Fruit fly (Drosophila melanogaster) whole organism, prepupa: ENCODE measurements around the gene CG9609.

Source experiments
- Blimp-1 ChIP-seq: fragments of 200-800 bp; sonication (Bioruptor generic); optimal IDR thresholded peaks from 3 replicates; lab custom pipeline; 2017; ENCODE audit warnings: missing biosample characterization, missing genetic modification characterization, mild to moderate bottlenecking, moderate library complexity, missing genetic modification reagents
- CG10669 ChIP-seq: fragments of 200-800 bp; sonication (Bioruptor generic); optimal IDR thresholded peaks from 3 replicates; lab custom pipeline; 2018; ENCODE audit warnings: missing biosample characterization, mild to moderate bottlenecking, missing genetic modification characterization, moderate library complexity
- CG11294 ChIP-seq: fragments of 200-800 bp; sonication (Bioruptor generic); IDR thresholded peaks from 2 replicates; pipeline ENCODE4 v1.3.6; 2022; ENCODE audit warnings: missing biosample characterization, missing genetic modification characterization
- CG11902 ChIP-seq: fragments of 200-800 bp; sonication (Bioruptor generic); optimal IDR thresholded peaks from 3 replicates; lab custom pipeline; 2016; ENCODE audit warnings: missing biosample characterization, missing genetic modification characterization
- CG1621 ChIP-seq: fragments of 200-800 bp; sonication (Bioruptor generic); optimal IDR thresholded peaks from 3 replicates; lab custom pipeline; 2018; ENCODE audit warnings: missing biosample characterization, mild to moderate bottlenecking, missing genetic modification characterization
- CG16779 ChIP-seq: fragments of 200-800 bp; sonication (Bioruptor generic); optimal IDR thresholded peaks from 3 replicates; lab custom pipeline; 2017; ENCODE audit warnings: missing biosample characterization, mild to moderate bottlenecking, missing genetic modification characterization
- CG31627 ChIP-seq: fragments of 200-800 bp; sonication (Bioruptor generic); optimal IDR thresholded peaks from 3 replicates; lab custom pipeline; 2016; ENCODE audit warnings: missing biosample characterization, missing genetic modification characterization
- CG32006 ChIP-seq: fragments of 200-800 bp; sonication (Bioruptor generic); optimal IDR thresholded peaks from 3 replicates; lab custom pipeline; 2017; ENCODE audit warnings: missing biosample characterization, mild to moderate bottlenecking, missing genetic modification characterization
- CG3919 ChIP-seq: fragments of 200-800 bp; sonication (Bioruptor generic); optimal IDR thresholded peaks from 3 replicates; lab custom pipeline; 2016; ENCODE audit warnings: missing biosample characterization, missing genetic modification characterization
- CG4318 ChIP-seq: fragments of 200-800 bp; sonication (Bioruptor generic); optimal IDR thresholded peaks from 3 replicates; lab custom pipeline; 2017; ENCODE audit warnings: missing biosample characterization, mild to moderate bottlenecking, missing genetic modification characterization
- CG6163 ChIP-seq: fragments of 200-800 bp; sonication (Bioruptor generic); IDR thresholded peaks from 3 replicates; pipeline ENCODE4 v1.3.6; 2022; ENCODE audit warnings: missing biosample characterization, missing genetic modification characterization
- CG6276 ChIP-seq: fragments of 200-800 bp; sonication (Bioruptor generic); optimal IDR thresholded peaks from 2 replicates; lab custom pipeline; 2017; ENCODE audit warnings: missing biosample characterization, mild to moderate bottlenecking, missing genetic modification characterization
- CG6808 ChIP-seq: fragments of 200-800 bp; sonication (Bioruptor generic); optimal IDR thresholded peaks from 3 replicates; lab custom pipeline; 2017; ENCODE audit warnings: missing biosample characterization, missing genetic modification characterization, mild to moderate bottlenecking, moderate library complexity, missing genetic modification reagents
- CG6854 ChIP-seq: fragments of 200-800 bp; sonication (Bioruptor generic); optimal IDR thresholded peaks from 2 replicates; lab custom pipeline; 2017; ENCODE audit warnings: missing biosample characterization, mild to moderate bottlenecking, missing genetic modification characterization
- CG7368 ChIP-seq: fragments of 200-800 bp; sonication (Bioruptor generic); optimal IDR thresholded peaks from 3 replicates; lab custom pipeline; 2016; ENCODE audit warnings: missing biosample characterization, missing genetic modification characterization
- CG8119 ChIP-seq: fragments of 200-800 bp; sonication (Bioruptor generic); IDR thresholded peaks from 3 replicates; pipeline ENCODE4 v1.3.6; 2022; ENCODE audit warnings: missing biosample characterization, missing genetic modification characterization
- CG8632 ChIP-seq: fragments of 200-800 bp; sonication (Bioruptor generic); optimal IDR thresholded peaks from 3 replicates; lab custom pipeline; 2016; ENCODE audit warnings: missing biosample characterization, missing genetic modification characterization
- CG9139 ChIP-seq: fragments of 200-800 bp; sonication (Bioruptor generic); optimal IDR thresholded peaks from 3 replicates; lab custom pipeline; 2017; ENCODE audit warnings: missing biosample characterization, mild to moderate bottlenecking, missing genetic modification characterization
- Eip75B ChIP-seq: fragments of 200-800 bp; sonication (Bioruptor generic); optimal IDR thresholded peaks from 3 replicates; lab custom pipeline; 2016; ENCODE audit warnings: missing biosample characterization, missing genetic modification characterization
- Eip78C ChIP-seq: fragments of 200-800 bp; sonication (Bioruptor generic); peaks from one replicate; lab custom pipeline; 2016; ENCODE audit warnings: missing biosample characterization, missing genetic modification characterization
- Eip93F ChIP-seq: fragments of 200-800 bp; sonication (Bioruptor generic); optimal IDR thresholded peaks from 2 replicates; lab custom pipeline; 2016; ENCODE audit warnings: missing biosample characterization, mild to moderate bottlenecking, missing genetic modification characterization
- Ets21C ChIP-seq: fragments of 200-800 bp; sonication (Bioruptor generic); optimal IDR thresholded peaks from 3 replicates; lab custom pipeline; 2016; ENCODE audit warnings: missing biosample characterization, missing genetic modification characterization
- Ets96B ChIP-seq: fragments of 200-800 bp; optimal IDR thresholded peaks from 2 replicates; lab custom pipeline; 2019; ENCODE audit warnings: missing biosample characterization, mild to moderate bottlenecking, missing genetic modification characterization, moderate library complexity
- Hr38 ChIP-seq: sonication (Bioruptor generic); optimal IDR thresholded peaks from 2 replicates; lab custom pipeline; 2016; ENCODE audit warnings: missing biosample characterization, missing genetic modification characterization
- Hr39 ChIP-seq: fragments of 200-800 bp; sonication (Bioruptor generic); optimal IDR thresholded peaks from 2 replicates; lab custom pipeline; 2016; ENCODE audit warnings: missing biosample characterization, missing genetic modification characterization
- Hr4 ChIP-seq: fragments of 200-800 bp; sonication (Bioruptor generic); optimal IDR thresholded peaks from 3 replicates; lab custom pipeline; 2016; ENCODE audit warnings: missing biosample characterization, missing genetic modification characterization
- Met ChIP-seq: fragments of 200-800 bp; sonication (Bioruptor generic); optimal IDR thresholded peaks from 3 replicates; lab custom pipeline; 2016; ENCODE audit warnings: missing biosample characterization, missing genetic modification characterization
- OdsH ChIP-seq: fragments of 200-800 bp; sonication (Bioruptor generic); optimal IDR thresholded peaks from 3 replicates; lab custom pipeline; 2016; ENCODE audit warnings: missing biosample characterization, missing genetic modification characterization
- Sox102F ChIP-seq: fragments of 200-800 bp; sonication (Bioruptor generic); optimal IDR thresholded peaks from 2 replicates; lab custom pipeline; 2016; ENCODE audit warnings: missing biosample characterization, mild to moderate bottlenecking, missing genetic modification characterization
- Sox14 ChIP-seq: fragments of 200-800 bp; sonication (Bioruptor generic); optimal IDR thresholded peaks from 3 replicates; lab custom pipeline; 2016; ENCODE audit warnings: missing biosample characterization, missing genetic modification characterization
- Sox15 ChIP-seq: fragments of 200-800 bp; sonication (Bioruptor generic); optimal IDR thresholded peaks from 3 replicates; lab custom pipeline; 2016; ENCODE audit warnings: missing biosample characterization, missing genetic modification characterization
- achi ChIP-seq: fragments of 200-800 bp; sonication (Bioruptor generic); optimal IDR thresholded peaks from 3 replicates; lab custom pipeline; 2016; ENCODE audit warnings: missing biosample characterization, missing genetic modification characterization
- acj6 ChIP-seq: fragments of 200-800 bp; sonication (Bioruptor generic); optimal IDR thresholded peaks from 3 replicates; lab custom pipeline; 2016; ENCODE audit warnings: missing biosample characterization, missing genetic modification characterization
- cyc ChIP-seq: fragments of 200-800 bp; sonication (Bioruptor generic); optimal IDR thresholded peaks from 3 replicates; lab custom pipeline; 2016; ENCODE audit warnings: missing biosample characterization, missing genetic modification characterization
- dac ChIP-seq: fragments of 200-800 bp; sonication (Bioruptor generic); optimal IDR thresholded peaks from 2 replicates; lab custom pipeline; 2017; ENCODE audit warnings: missing biosample characterization, mild to moderate bottlenecking, missing genetic modification characterization
- dsx ChIP-seq: fragments of 200-800 bp; optimal IDR thresholded peaks from 3 replicates; lab custom pipeline; 2019; ENCODE audit warnings: missing biosample characterization, mild to moderate bottlenecking, missing genetic modification characterization, moderate library complexity; ENCODE audit not compliant: poor library complexity, severe bottlenecking
- eg ChIP-seq: fragments of 200-800 bp; sonication (Bioruptor generic); IDR thresholded peaks from 3 replicates; pipeline ENCODE4 v1.3.6; 2022; ENCODE audit warnings: missing biosample characterization, missing genetic modification characterization
- esn ChIP-seq: fragments of 200-800 bp; sonication (Bioruptor generic); optimal IDR thresholded peaks from 2 replicates; lab custom pipeline; 2016; ENCODE audit warnings: missing biosample characterization, mild to moderate bottlenecking, missing genetic modification characterization, moderate library complexity
- fd59A ChIP-seq: fragments of 200-800 bp; sonication (Bioruptor generic); optimal IDR thresholded peaks from 2 replicates; lab custom pipeline; 2017; ENCODE audit warnings: missing biosample characterization, mild to moderate bottlenecking, missing genetic modification characterization, missing genetic modification reagents
- fd85E ChIP-seq: fragments of 200-800 bp; sonication (Bioruptor generic); optimal IDR thresholded peaks from 3 replicates; lab custom pipeline; 2016; ENCODE audit warnings: missing biosample characterization, missing genetic modification characterization
- fkh ChIP-seq: fragments of 200-800 bp; sonication (Bioruptor generic); optimal IDR thresholded peaks from 3 replicates; lab custom pipeline; 2017; ENCODE audit warnings: missing biosample characterization, mild to moderate bottlenecking, missing genetic modification characterization, moderate library complexity
- lz ChIP-seq: fragments of 200-800 bp; sonication (Bioruptor generic); optimal IDR thresholded peaks from 3 replicates; lab custom pipeline; 2016; ENCODE audit warnings: missing biosample characterization, missing genetic modification characterization
- pdm3 ChIP-seq: fragments of 200-800 bp; sonication (Bioruptor generic); optimal IDR thresholded peaks from 3 replicates; lab custom pipeline; 2016; ENCODE audit warnings: missing biosample characterization, missing genetic modification characterization
- salr ChIP-seq, 2 experiments: fragments of 200-800 bp; sonication (Bioruptor generic); optimal IDR thresholded peaks; 3 replicates each; lab custom pipeline; 2016 to 2018; ENCODE audit warnings: missing biosample characterization in 2 of 2, missing genetic modification characterization in 2 of 2, mild to moderate bottlenecking in 1 of 2
- spab ChIP-seq: fragments of 200-800 bp; sonication (Bioruptor generic); optimal IDR thresholded peaks from 2 replicates; lab custom pipeline; 2017; ENCODE audit warnings: missing biosample characterization, mild to moderate bottlenecking, missing genetic modification characterization, missing genetic modification reagents
- svp ChIP-seq: fragments of 200-800 bp; sonication (Bioruptor generic); peaks from one replicate; lab custom pipeline; 2016; ENCODE audit warnings: missing biosample characterization, missing genetic modification characterization
- topi ChIP-seq: fragments of 200-800 bp; sonication (Bioruptor generic); optimal IDR thresholded peaks from 3 replicates; lab custom pipeline; 2016; ENCODE audit warnings: missing biosample characterization, missing genetic modification characterization
- vri ChIP-seq: fragments of 200-800 bp; sonication (Bioruptor generic); optimal IDR thresholded peaks from 3 replicates; lab custom pipeline; 2016; ENCODE audit warnings: missing biosample characterization, mild to moderate bottlenecking, missing genetic modification characterization

CG9609 gene

DNA sequence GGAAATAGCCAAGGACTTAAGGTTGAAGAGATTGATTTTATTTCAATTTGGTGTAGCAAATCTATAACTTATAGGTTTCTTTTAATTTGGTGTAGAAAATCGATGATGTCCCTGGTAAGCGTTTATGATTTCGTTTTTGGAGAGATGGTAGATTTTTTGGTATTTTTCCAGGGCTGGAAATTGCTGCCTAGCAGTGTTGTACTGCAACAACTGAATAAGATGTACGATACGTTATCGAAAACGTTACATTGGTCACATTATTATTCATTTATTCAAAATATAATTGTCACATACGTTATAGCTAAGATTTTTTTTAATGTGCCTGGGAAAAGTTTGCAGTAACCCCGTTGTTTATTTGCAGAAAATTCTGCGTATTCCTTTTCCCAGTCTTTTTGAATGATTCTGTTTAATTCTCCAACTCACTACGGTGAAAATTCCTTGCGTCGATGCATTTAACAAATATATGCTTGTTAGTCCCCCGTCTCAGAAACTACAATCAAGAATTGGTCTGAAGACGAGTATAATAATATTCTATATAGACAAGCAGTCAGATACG lies at the start of gene CG9609, which contains the start of gene Sap30:
Gene CG9609 (minus strand): TSS at position 149 of the 556 bp plus-strand sequence.
Gene Sap30 (plus strand): TSS at position 424 of the 556 bp plus-strand sequence.
- TF ChIP-seq vri (no peak), fkh (GFP tag; lab: Kevin White, UChicago) (no peak), Hr4 (no peak), spab (GFP tag; lab: Kevin White, UChicago) (no peak), CG8119 (no peak), Eip78C (GFP tag; lab: Kevin White, UChicago) (peak; percentile 49), esn (GFP tag; lab: Kevin White, UChicago) (peak; percentile 15)
- TF ChIP-seq, all 60 proteins: peak for 2

- TF ChIP-seq CG8632 (GFP tag; lab: Kevin White, UChicago), result no peak
- no peak for TF ChIP-seq Sox14 (GFP tag; lab: Kevin White, UChicago)
- no peak for TF ChIP-seq CG11294 (GFP tag; lab: Robert Waterston, UW)
- TF ChIP-seq CG6163 (GFP tag; lab: Robert Waterston, UW), result 0 out of 3 replicates have a peak, but pooled peaks have one; percentile 30
- TF ChIP-seq CG7368, result no peak
- TF ChIP-seq topi (GFP tag; lab: Kevin White, UChicago), result no peak
- no peak for TF ChIP-seq fd59A (GFP tag; lab: Kevin White, UChicago)
- TF ChIP-seq CG9139 (GFP tag; lab: Kevin White, UChicago), result no peak
- TF ChIP-seq CG1621 (tag; lab: Kevin White, UChicago), result no peak
- no peak for TF ChIP-seq CG4318 (GFP tag; lab: Kevin White, UChicago)
- no peak for TF ChIP-seq lz (GFP tag; lab: Kevin White, UChicago)
- TF ChIP-seq CG10669 (GFP tag; lab: Kevin White, UChicago), result no peak
- TF ChIP-seq Ets21C (GFP tag; lab: Kevin White, UChicago), result no peak
- TF ChIP-seq acj6 (GFP tag; lab: Kevin White, UChicago), result no peak
- TF ChIP-seq cyc (GFP tag; lab: Kevin White, UChicago), result no peak
- TF ChIP-seq Sox15 (GFP tag; lab: Kevin White, UChicago), result no peak
- no peak for TF ChIP-seq Eip75B (GFP tag; lab: Kevin White, UChicago)
- TF ChIP-seq svp (GFP tag; lab: Kevin White, UChicago), result peak; percentile 82
- TF ChIP-seq Eip78C (GFP tag; lab: Kevin White, UChicago), result no peak
- no peak for TF ChIP-seq spab (GFP tag; lab: Kevin White, UChicago)
- TF ChIP-seq CG11902 (GFP tag; lab: Kevin White, UChicago), result no peak
- TF ChIP-seq fkh (GFP tag; lab: Kevin White, UChicago), result peak; percentile 1
- TF ChIP-seq CG32006 (GFP tag; lab: Kevin White, UChicago), result no peak
- TF ChIP-seq Sox102F (GFP tag; lab: Kevin White, UChicago), result no peak
- no peak for TF ChIP-seq fd85E
- no peak for TF ChIP-seq dac (GFP tag; lab: Kevin White, UChicago)
- no peak for TF ChIP-seq CG6276
- TF ChIP-seq CG6854 (GFP tag; lab: Kevin White, UChicago), result no peak
- no peak for TF ChIP-seq CG6808 (GFP tag; lab: Kevin White, UChicago)
- no peak for TF ChIP-seq Eip93F (GFP tag; lab: Kevin White, UChicago)
- TF ChIP-seq OdsH (GFP tag; lab: Kevin White, UChicago), result no peak
- no peak for TF ChIP-seq achi (GFP tag; lab: Kevin White, UChicago)
- TF ChIP-seq CG31627 (GFP tag; lab: Kevin White, UChicago), result no peak
- no peak for TF ChIP-seq CG16779 (tag; lab: Kevin White, UChicago)
- 0 out of 3 replicates have a peak, but pooled peaks have one; percentile 19 for TF ChIP-seq eg (GFP tag; lab: Robert Waterston, UW)
- TF ChIP-seq Hr38, result no peak
- TF ChIP-seq CG8119, result no peak
- peak; percentile 58 for TF ChIP-seq dsx (GFP tag; lab: Kevin White, UChicago)
- TF ChIP-seq Hr39 (GFP tag; lab: Kevin White, UChicago), result no peak
- no peak for TF ChIP-seq Blimp-1
- no peak for TF ChIP-seq pdm3
- TF ChIP-seq CG3919, result no peak
- TF ChIP-seq salr (GFP tag; optimal IDR thresholded peaks at IDR 0.05; lab: Kevin White, UChicago), result no peak
- TF ChIP-seq Met, result no peak
- no peak for TF ChIP-seq Ets96B (tag; lab: Kevin White, UChicago)
Observed at dm6 chrX:16836091-16836799, 49.4 kb upstream of the CG9609 start.
